Worm (Caenorhabditis elegans) whole organism, young adult: ENCODE data around the gene nhr-269.

ENCODE experiments used
- F39B2.1 ChIP-seq: fragments of 200-800 bp; sonication (Bioruptor generic); IDR thresholded peaks from 2 replicates; pipeline ENCODE4 v1.3.6; 2022; ENCODE audit warnings: missing genetic modification reagents, missing genetic modification characterization, missing compliant biosample characterization
- cebp-1 ChIP-seq, 2 experiments: fragments of 200-800 bp in 1 of 2; sonication (Bioruptor generic) in 1 of 2; sonication (generic microtip) in 1 of 2; IDR thresholded peaks in 1 of 2; optimal IDR thresholded peaks in 1 of 2; 2 replicates each; pipeline versions ENCODE4 v1.3.6 to Lab custom; 2017 to 2022; ENCODE audit warnings: missing compliant biosample characterization in 2 of 2, missing genetic modification characterization in 2 of 2, mild to moderate bottlenecking in 1 of 2, missing genetic modification reagents in 1 of 2, moderate library complexity in 1 of 2
- ceh-58 ChIP-seq: fragments of 200-800 bp; sonication (Bioruptor generic); IDR thresholded peaks from 2 replicates; pipeline ENCODE4 v1.3.6; 2022; ENCODE audit warnings: missing genetic modification characterization, missing compliant biosample characterization
- die-1 ChIP-seq: sonication (generic microtip); optimal IDR thresholded peaks from 2 replicates; lab custom pipeline; 2016; ENCODE audit warnings: missing genotype, mild to moderate bottlenecking, missing genetic modification characterization, missing compliant biosample characterization
- dox-1 ChIP-seq: fragments of 200-800 bp; sonication (Bioruptor generic); IDR thresholded peaks from 2 replicates; pipeline ENCODE4 v1.3.6; 2022; ENCODE audit warnings: missing genetic modification reagents, missing genetic modification characterization, missing compliant biosample characterization
- dpl-1 ChIP-seq: fragments of 150-350 bp; optimal IDR thresholded peaks from 2 replicates; lab custom pipeline; 2014; ENCODE audit warnings: missing biosample characterization, missing genetic modification reagents, missing genetic modification characterization
- madf-3 ChIP-seq: fragments of 200-800 bp; sonication (Bioruptor generic); IDR thresholded peaks from 2 replicates; pipeline ENCODE4 v1.3.6; 2022; ENCODE audit warnings: missing genetic modification reagents, missing genetic modification characterization, missing compliant biosample characterization
- madf-6 ChIP-seq: fragments of 200-800 bp; sonication (Bioruptor generic); IDR thresholded peaks from 2 replicates; pipeline ENCODE4 v1.3.6; 2022; ENCODE audit warnings: missing genetic modification reagents, missing genetic modification characterization, missing compliant biosample characterization
- snpc-4 ChIP-seq, 5 experiments: fragments of 150-350 bp in 1 of 5; sonication (generic microtip) in 4 of 5; optimal IDR thresholded peaks; 2 replicates each; lab custom pipeline; 2014 to 2018; ENCODE audit warnings: missing genetic modification characterization in 5 of 5, missing biosample characterization in 3 of 5, antibody characterized with exemption in 2 of 5, mild to moderate bottlenecking in 2 of 5, missing compliant biosample characterization in 2 of 5, missing genotype in 2 of 5, moderate library complexity in 2 of 5, missing genetic modification reagents in 1 of 5
- tbx-9 ChIP-seq: sonication (generic microtip); optimal IDR thresholded peaks from 2 replicates; lab custom pipeline; 2016; ENCODE audit warnings: borderline replicate concordance, missing genetic modification characterization, inconsistent platforms, missing compliant biosample characterization
- unc-62 ChIP-seq: fragments of 150-350 bp; optimal IDR thresholded peaks from 2 replicates; lab custom pipeline; 2014; ENCODE audit warnings: missing biosample characterization, missing genetic modification reagents, missing genetic modification characterization
- ztf-3 ChIP-seq: fragments of 200-800 bp; sonication (Bioruptor generic); optimal IDR thresholded peaks from 2 replicates; lab custom pipeline; 2018; ENCODE audit warnings: mild to moderate bottlenecking, missing genetic modification characterization, missing compliant biosample characterization

- TF ChIP-seq F39B2.1 (GFP tag; lab: Robert Waterston, UW) (no peak), ztf-3 (GFP tag; lab: Kevin White, UChicago) (no peak), madf-6 (GFP tag; lab: Robert Waterston, UW) (peak; percentile 57), dpl-1 (GFP tag; lab: Kevin White, UChicago) (no peak), die-1 (tag; lab: Kevin White, UChicago) (no peak), unc-62 (GFP tag; lab: Kevin White, UChicago) (no peak), cebp-1 (GFP tag; IDR thresholded peaks at IDR 0.05; lab: Robert Waterston, UW) (no peak), cebp-1 (tag; optimal IDR thresholded peaks at IDR 0.05; lab: Kevin White, UChicago) (no peak), tbx-9 (tag; lab: Kevin White, UChicago) (no peak), ceh-58 (GFP tag; lab: Robert Waterston, UW) (no peak), snpc-4 (GFP tag; optimal IDR thresholded peaks at IDR 0.05; lab: Kevin White, UChicago) (no peak), snpc-4 (tag; optimal IDR thresholded peaks at IDR 0.05; lab: Kevin White, UChicago) (no peak), dox-1 (GFP tag; lab: Robert Waterston, UW) (no peak), madf-3 (GFP tag; lab: Robert Waterston, UW) (no peak)
Observed at ce11 chrV:15388820-15389384, 19.3 kb upstream of the nhr-269 start, which contains the start of gene srh-170.
